4 worm cellular contexts compared by ENCODE assay signal in the genomic region with DNA sequence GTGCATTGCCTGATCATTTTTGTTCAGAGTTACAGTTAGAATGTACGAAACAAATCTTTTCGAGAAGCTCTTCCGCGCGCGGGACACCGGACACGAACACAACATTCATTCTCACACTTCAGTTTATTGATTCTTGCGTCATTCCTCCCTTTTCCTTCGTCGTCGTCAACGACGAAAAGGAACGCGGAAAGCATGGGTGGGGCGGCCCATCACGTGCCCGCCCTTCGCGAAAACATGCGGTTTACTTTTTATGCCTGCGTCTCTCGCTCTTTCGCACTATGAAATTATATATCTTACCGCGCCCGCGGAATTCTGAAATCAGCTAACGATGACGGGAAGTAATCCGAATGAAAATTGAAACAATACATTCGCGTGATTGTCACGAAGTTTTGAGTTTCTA.
TF ChIP-seq lines count a peak whose summit lies in the region.

No protein-coding gene starts in this region.

TF ChIP-seq in whole organism, L2 larva, 48 proteins besides CTCF, POLR2A, EP300 and RAD21 (continues in another document):
- TF ChIP-seq zag-1 (tag; optimal IDR thresholded peaks at IDR 0.05; lab: Kevin White, UChicago) (no peak), ceh-82 (tag; optimal IDR thresholded peaks at IDR 0.05; lab: Kevin White, UChicago) (no peak), alr-1 (tag; optimal IDR thresholded peaks at IDR 0.05; lab: Kevin White, UChicago) (no peak), lin-39 (tag; optimal IDR thresholded peaks at IDR 0.05; lab: Kevin White, UChicago) (no peak), R02D3.7 (tag; optimal IDR thresholded peaks at IDR 0.05; lab: Kevin White, UChicago) (no peak), dmd-4 (tag; optimal IDR thresholded peaks at IDR 0.05; lab: Kevin White, UChicago) (no peak), blmp-1 (tag; optimal IDR thresholded peaks at IDR 0.05; lab: Kevin White, UChicago; ENCODE audit: insufficient read depth) (no peak), snpc-4 (tag; optimal IDR thresholded peaks at IDR 0.05; lab: Kevin White, UChicago) (peak; percentile 24), nhr-129 (tag; optimal IDR thresholded peaks at IDR 0.05; lab: Kevin White, UChicago) (peak; percentile 66), nhr-6 (tag; optimal IDR thresholded peaks at IDR 0.05; lab: Kevin White, UChicago) (no peak), ZK546.5 (tag; optimal IDR thresholded peaks at IDR 0.05; lab: Kevin White, UChicago) (no peak), sma-9 (GFP tag; optimal IDR thresholded peaks at IDR 0.05; lab: Kevin White, UChicago) (peak; percentile 63), sma-9 (tag; optimal IDR thresholded peaks at IDR 0.05; lab: Kevin White, UChicago) (no peak), mdl-1 (tag; optimal IDR thresholded peaks at IDR 0.05; lab: Kevin White, UChicago) (peak; percentile 1 to 76), mab-5 (tag; optimal IDR thresholded peaks at IDR 0.05; lab: Kevin White, UChicago) (no peak), skn-1 (tag; optimal IDR thresholded peaks at IDR 0.05; lab: Kevin White, UChicago) (no peak), nhr-12 (tag; optimal IDR thresholded peaks at IDR 0.05; lab: Kevin White, UChicago) (no peak), ama-1 (optimal IDR thresholded peaks at IDR 0.05; lab: Kevin White, UChicago) (no peak), aly-2 (tag; optimal IDR thresholded peaks at IDR 0.05; lab: Kevin White, UChicago) (no peak), nhr-11 (tag; optimal IDR thresholded peaks at IDR 0.05; lab: Kevin White, UChicago) (no peak), nhr-23 (tag; optimal IDR thresholded peaks at IDR 0.05; lab: Kevin White, UChicago) (no peak), lin-11 (tag; optimal IDR thresholded peaks at IDR 0.05; lab: Kevin White, UChicago) (peak; percentile 40), nhr-25 (tag; optimal IDR thresholded peaks at IDR 0.05; lab: Kevin White, UChicago) (peak; percentile 55)

TF ChIP-seq in whole organism, L4 larva, 104 proteins besides CTCF, POLR2A, EP300 and RAD21 (continues in another document):
- no peak for TF ChIP-seq R02D3.7 (tag; optimal IDR thresholded peaks at IDR 0.05; lab: Kevin White, UChicago)
- no peak for TF ChIP-seq nhr-10 (tag; optimal IDR thresholded peaks at IDR 0.05; lab: Kevin White, UChicago)
- TF ChIP-seq F26F4.8 (GFP tag; conservative IDR thresholded peaks at IDR 0.05; lab: Robert Waterston, UW) = 0 out of 2 replicates have a peak, but pooled peaks have one; percentile 4
- TF ChIP-seq mxl-2 (GFP tag; conservative IDR thresholded peaks at IDR 0.05; lab: Robert Waterston, UW) = no peak
- peak; percentile 51 for TF ChIP-seq mep-1 (tag; optimal IDR thresholded peaks at IDR 0.05; lab: Kevin White, UChicago)
- no peak for TF ChIP-seq egl-27 (tag; optimal IDR thresholded peaks at IDR 0.05; lab: Kevin White, UChicago)
- no peak for TF ChIP-seq F10B5.3 (tag; optimal IDR thresholded peaks at IDR 0.05; lab: Kevin White, UChicago)
- TF ChIP-seq aly-2 (tag; optimal IDR thresholded peaks at IDR 0.05; lab: Kevin White, UChicago) = no peak
- TF ChIP-seq snpc-4 (tag; optimal IDR thresholded peaks at IDR 0.05; lab: Kevin White, UChicago) = no peak
- peak; percentile 61 for TF ChIP-seq ama-1 (optimal IDR thresholded peaks at IDR 0.05; lab: Kevin White, UChicago)
- peak; percentile 16 for TF ChIP-seq nhr-11 (tag; optimal IDR thresholded peaks at IDR 0.05; lab: Kevin White, UChicago)
- TF ChIP-seq lin-39 (tag; optimal IDR thresholded peaks at IDR 0.05; lab: Kevin White, UChicago) = no peak
- peak; percentile 82 for TF ChIP-seq hlh-11 (tag; optimal IDR thresholded peaks at IDR 0.05; lab: Kevin White, UChicago)
- peak; percentile 15 for TF ChIP-seq ztf-7 (tag; optimal IDR thresholded peaks at IDR 0.05; lab: Kevin White, UChicago)
- TF ChIP-seq tag-97 (GFP tag; IDR thresholded peaks at IDR 0.05; lab: Robert Waterston, UW) = no peak
- no peak for TF ChIP-seq ZK546.5 (tag; optimal IDR thresholded peaks at IDR 0.05; lab: Kevin White, UChicago)
- TF ChIP-seq zip-2 (tag; optimal IDR thresholded peaks at IDR 0.05; lab: Kevin White, UChicago) = no peak
- no peak for TF ChIP-seq skn-1 (tag; optimal IDR thresholded peaks at IDR 0.05; lab: Kevin White, UChicago)
- TF ChIP-seq pqm-1 (tag; optimal IDR thresholded peaks at IDR 0.05; lab: Kevin White, UChicago) = no peak
- peak; percentile 94 for TF ChIP-seq mxl-3 (GFP tag; optimal IDR thresholded peaks at IDR 0.05; lab: Kevin White, UChicago)
- TF ChIP-seq mdl-1 (tag; optimal IDR thresholded peaks at IDR 0.05; lab: Kevin White, UChicago) = peak; percentile 57 to 89
- TF ChIP-seq D1046.2 (GFP tag; IDR thresholded peaks at IDR 0.05; lab: Robert Waterston, UW) = no peak
- no peak for TF ChIP-seq nhr-102 (tag; optimal IDR thresholded peaks at IDR 0.05; lab: Kevin White, UChicago)
- TF ChIP-seq lin-38 (GFP tag; IDR thresholded peaks at IDR 0.05; lab: Robert Waterston, UW) = no peak

TF ChIP-seq in whole organism, late embryonic, 69 proteins besides CTCF, POLR2A, EP300 and RAD21 (continues in another document):
- no peak for TF ChIP-seq pha-4 (tag; optimal IDR thresholded peaks at IDR 0.05; lab: Kevin White, UChicago)
- no peak for TF ChIP-seq C08G9.2 (tag; optimal IDR thresholded peaks at IDR 0.05; lab: Kevin White, UChicago)
- no peak for TF ChIP-seq mec-3 (tag; optimal IDR thresholded peaks at IDR 0.05; lab: Kevin White, UChicago; ENCODE audit: borderline replicate concordance)
- TF ChIP-seq K09A11.1 (tag; optimal IDR thresholded peaks at IDR 0.05; lab: Kevin White, UChicago; ENCODE audit: insufficient read depth) = no peak
- TF ChIP-seq nhr-232 (tag; optimal IDR thresholded peaks at IDR 0.05; lab: Kevin White, UChicago) = no peak
- TF ChIP-seq ets-4 (tag; optimal IDR thresholded peaks at IDR 0.05; lab: Kevin White, UChicago) = peak; percentile 4
- no peak for TF ChIP-seq che-1 (tag; optimal IDR thresholded peaks at IDR 0.05; lab: Kevin White, UChicago)
- TF ChIP-seq pqm-1 (tag; optimal IDR thresholded peaks at IDR 0.05; lab: Kevin White, UChicago) = no peak
- no peak for TF ChIP-seq hlh-13 (GFP tag; optimal IDR thresholded peaks at IDR 0.05; lab: Kevin White, UChicago)
- no peak for TF ChIP-seq hlh-8 (tag; optimal IDR thresholded peaks at IDR 0.05; lab: Kevin White, UChicago)
- TF ChIP-seq ceh-45 (GFP tag; IDR thresholded peaks at IDR 0.05; lab: Robert Waterston, UW) = no peak
- no peak for TF ChIP-seq nhr-11 (tag; optimal IDR thresholded peaks at IDR 0.05; lab: Kevin White, UChicago)
- no peak for TF ChIP-seq fax-1 (tag; optimal IDR thresholded peaks at IDR 0.05; lab: Kevin White, UChicago)
- TF ChIP-seq elt-2 (tag; optimal IDR thresholded peaks at IDR 0.05; lab: Kevin White, UChicago) = peak; percentile 7
- peak; percentile 93 for TF ChIP-seq ceh-48 (tag; optimal IDR thresholded peaks at IDR 0.05; lab: Kevin White, UChicago)
- no peak for TF ChIP-seq pha-2 (tag; optimal IDR thresholded peaks at IDR 0.05; lab: Kevin White, UChicago)
- TF ChIP-seq unc-55 (GFP tag; optimal IDR thresholded peaks at IDR 0.05; lab: Kevin White, UChicago) = peak; percentile 49
- TF ChIP-seq rnt-1 (tag; optimal IDR thresholded peaks at IDR 0.05; lab: Kevin White, UChicago) = peak; percentile 71
- no peak for TF ChIP-seq zip-5 (tag; optimal IDR thresholded peaks at IDR 0.05; lab: Kevin White, UChicago)
- no peak for TF ChIP-seq unc-86 (tag; optimal IDR thresholded peaks at IDR 0.05; lab: Kevin White, UChicago)
- TF ChIP-seq npax-4 (tag; optimal IDR thresholded peaks at IDR 0.05; lab: Kevin White, UChicago) = no peak
- TF ChIP-seq dmd-4 (tag; optimal IDR thresholded peaks at IDR 0.05; lab: Kevin White, UChicago; ENCODE audit: borderline replicate concordance) = no peak
- TF ChIP-seq Y22D7AL.16 (tag; optimal IDR thresholded peaks at IDR 0.05; lab: Kevin White, UChicago) = no peak
- TF ChIP-seq hlh-30 (tag; optimal IDR thresholded peaks at IDR 0.05; lab: Kevin White, UChicago; ENCODE audit: insufficient read depth) = peak; percentile 98

TF ChIP-seq in whole organism, mixed stage, embryonic, 35 proteins besides CTCF, POLR2A, EP300 and RAD21:
- TF ChIP-seq bed-3 (GFP tag; optimal IDR thresholded peaks at IDR 0.05; lab: Kevin White, UChicago) = no peak
- no peak for TF ChIP-seq blmp-1 (tag; optimal IDR thresholded peaks at IDR 0.05; lab: Kevin White, UChicago)
- no peak for TF ChIP-seq flh-1 (GFP tag; optimal IDR thresholded peaks at IDR 0.05; lab: Kevin White, UChicago)
- peak; percentile 57 for TF ChIP-seq ces-1 (GFP tag; optimal IDR thresholded peaks at IDR 0.05; lab: Kevin White, UChicago)
- peak; percentile 45 for TF ChIP-seq ham-2 (GFP tag; optimal IDR thresholded peaks at IDR 0.05; lab: Kevin White, UChicago)
- TF ChIP-seq lin-32 (GFP tag; optimal IDR thresholded peaks at IDR 0.05; lab: Kevin White, UChicago) = no peak
- TF ChIP-seq tbx-8 (GFP tag; optimal IDR thresholded peaks at IDR 0.05; lab: Kevin White, UChicago) = no peak
- TF ChIP-seq unc-39 (tag; optimal IDR thresholded peaks at IDR 0.05; lab: Kevin White, UChicago) = no peak
- TF ChIP-seq lin-13 (tag; optimal IDR thresholded peaks at IDR 0.05; lab: Kevin White, UChicago) = no peak
- TF ChIP-seq unc-120 (tag; optimal IDR thresholded peaks at IDR 0.05; lab: Kevin White, UChicago; ENCODE audit: poor library complexity, severe bottlenecking) = peak; percentile 6
- no peak for TF ChIP-seq mab-5 (tag; optimal IDR thresholded peaks at IDR 0.05; lab: Kevin White, UChicago)
- no peak for TF ChIP-seq mls-2 (tag; optimal IDR thresholded peaks at IDR 0.05; lab: Kevin White, UChicago)
- no peak for TF ChIP-seq hlh-1 (tag; optimal IDR thresholded peaks at IDR 0.05; lab: Kevin White, UChicago)
- TF ChIP-seq zip-8 (tag; optimal IDR thresholded peaks at IDR 0.05; lab: Kevin White, UChicago) = no peak
- TF ChIP-seq mep-1 (tag; optimal IDR thresholded peaks at IDR 0.05; lab: Kevin White, UChicago) = no peak
- TF ChIP-seq ztf-11 (tag; optimal IDR thresholded peaks at IDR 0.05; lab: Kevin White, UChicago) = peak; percentile 1
- peak; percentile 2 for TF ChIP-seq pha-4 (tag; optimal IDR thresholded peaks at IDR 0.05; lab: Kevin White, UChicago)
